Worm (Caenorhabditis elegans) whole organism, late embryonic: Measurements from ENCODE around the gene fmo-5.

ENCODE experiments used
- ama-1 ChIP-seq: fragments of 150-350 bp; optimal IDR thresholded peaks from 2 replicates; lab custom pipeline; 2014
- fkh-10 ChIP-seq: fragments of 150-350 bp; optimal IDR thresholded peaks from 2 replicates; lab custom pipeline; 2014; ENCODE audit warnings: missing biosample characterization, missing genetic modification reagents, missing genetic modification characterization
- fkh-6 ChIP-seq: sonication (generic microtip); optimal IDR thresholded peaks from 2 replicates; lab custom pipeline; 2016; ENCODE audit warnings: missing genetic modification characterization, missing compliant biosample characterization
- nfya-1 ChIP-seq: sonication (generic microtip); optimal IDR thresholded peaks from 2 replicates; lab custom pipeline; 2017; ENCODE audit warnings: missing genetic modification characterization, mild to moderate bottlenecking, missing compliant biosample characterization, antibody characterized with exemption, moderate library complexity
- npax-4 ChIP-seq: sonication (generic microtip); optimal IDR thresholded peaks from 2 replicates; lab custom pipeline; 2016; ENCODE audit warnings: missing genetic modification characterization, missing compliant biosample characterization
- pha-4 ChIP-seq: fragments of 150-350 bp; optimal IDR thresholded peaks from 2 replicates; lab custom pipeline; 2018; ENCODE audit warnings: missing biosample characterization, missing genetic modification reagents, missing genetic modification characterization
- pros-1 ChIP-seq: fragments of 150-350 bp; optimal IDR thresholded peaks from 2 replicates; lab custom pipeline; 2014; ENCODE audit warnings: missing biosample characterization, missing genetic modification reagents, missing genetic modification characterization
- rnt-1 ChIP-seq: sonication (generic microtip); optimal IDR thresholded peaks from 2 replicates; lab custom pipeline; 2016; ENCODE audit warnings: missing genetic modification characterization, missing compliant biosample characterization
- tbx-2 ChIP-seq: sonication (generic microtip); optimal IDR thresholded peaks from 2 replicates; lab custom pipeline; 2016; ENCODE audit warnings: missing genetic modification characterization, missing compliant biosample characterization
- unc-42 ChIP-seq: sonication (generic microtip); optimal IDR thresholded peaks from 2 replicates; lab custom pipeline; 2016; ENCODE audit warnings: missing genotype, missing genetic modification characterization, missing compliant biosample characterization
- unc-86 ChIP-seq: sonication (generic microtip); optimal IDR thresholded peaks from 2 replicates; lab custom pipeline; 2016; ENCODE audit warnings: missing genetic modification characterization, missing compliant biosample characterization

DNA sequence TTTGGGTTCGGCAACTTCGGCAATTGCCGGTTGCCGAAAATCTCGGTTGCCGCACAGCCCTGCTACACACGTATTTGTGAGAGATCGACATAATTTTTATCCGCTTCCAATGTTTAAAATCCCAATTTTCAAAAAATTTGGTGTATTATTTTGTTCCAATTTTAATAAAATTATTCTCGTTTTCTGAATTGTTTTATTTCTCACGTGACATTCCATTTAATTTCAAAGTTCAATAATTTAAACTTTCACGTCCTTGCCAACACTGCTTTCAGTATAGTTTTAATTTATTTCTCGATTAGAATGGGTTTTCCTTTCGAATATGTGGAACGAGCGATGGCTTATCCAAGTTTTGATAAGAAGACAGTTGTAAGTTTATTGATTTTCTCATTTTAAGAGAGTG lies 46.9 kb downstream of the fmo-5 start, which contains the start of gene K09C6.2:
- no peak for TF ChIP-seq unc-86
- TF ChIP-seq pros-1, result no peak
- no peak for TF ChIP-seq ama-1 (lab: Kevin White, UChicago)
- no peak for TF ChIP-seq nfya-1
- no peak for TF ChIP-seq npax-4 (tag; lab: Kevin White, UChicago)
- no peak for TF ChIP-seq fkh-10 (GFP tag; lab: Kevin White, UChicago)
- TF ChIP-seq rnt-1 (tag; lab: Kevin White, UChicago), result no peak
- no peak for TF ChIP-seq fkh-6 (tag; lab: Kevin White, UChicago)
- TF ChIP-seq unc-42, result no peak
- no peak for TF ChIP-seq pha-4 (tag; lab: Kevin White, UChicago)
- no peak for TF ChIP-seq tbx-2 (tag; lab: Kevin White, UChicago)
